Worm (Caenorhabditis elegans): Measurements from ENCODE around the gene F07E5.13.

ce11 chrII:2030367-2030766 is 33.5 kb downstream of the F07E5.13 start, which contains the start of gene bath-3:
- no peak for TF ChIP-seq him-1 (tag; optimal IDR thresholded peaks at IDR 0.05)
- TF ChIP-seq W03F9.2 (tag; optimal IDR thresholded peaks at IDR 0.05): no peak
- no peak for TF ChIP-seq dao-5 (tag; optimal IDR thresholded peaks at IDR 0.05)
